Fruit fly (Drosophila melanogaster) whole organism, embryonic: ENCODE results near the gene GstD10.

Experiments
- ATbp ChIP-seq: fragments of 200-800 bp; sonication (Bioruptor generic); optimal IDR thresholded peaks from 2 replicates; lab custom pipeline; 2017; ENCODE audit warnings: missing biosample characterization, mild to moderate bottlenecking, missing genetic modification characterization, missing genetic modification reagents
- Abd-B ChIP-seq: fragments of 200-800 bp; sonication (Bioruptor generic); optimal IDR thresholded peaks from 2 replicates; lab custom pipeline; 2018; ENCODE audit warnings: missing biosample characterization, mild to moderate bottlenecking, missing genetic modification characterization, moderate library complexity
- Atf3 ChIP-seq: fragments of 200-800 bp; sonication (Bioruptor generic); optimal IDR thresholded peaks from 3 replicates; lab custom pipeline; 2016; ENCODE audit warnings: missing biosample characterization, missing genetic modification characterization
- CG10209 ChIP-seq: fragments of 200-800 bp; sonication (Bioruptor generic); optimal IDR thresholded peaks from 3 replicates; lab custom pipeline; 2017; ENCODE audit warnings: missing biosample characterization, mild to moderate bottlenecking, missing genetic modification characterization, missing genetic modification reagents
- CG11247 ChIP-seq: fragments of 200-800 bp; sonication (Bioruptor generic); IDR thresholded peaks from 2 replicates; pipeline ENCODE4 v1.3.6; 2022; ENCODE audit warnings: missing biosample characterization, missing genetic modification characterization
- CG14441 ChIP-seq: fragments of 200-800 bp; sonication (Bioruptor generic); IDR thresholded peaks from 2 replicates; pipeline ENCODE4 v1.3.6; 2022; ENCODE audit warnings: missing biosample characterization, missing genetic modification characterization
- CG1529 ChIP-seq: fragments of 200-800 bp; sonication (Bioruptor generic); optimal IDR thresholded peaks from 3 replicates; lab custom pipeline; 2018; ENCODE audit warnings: missing biosample characterization, missing genetic modification characterization
- CG17568 ChIP-seq: fragments of 200-800 bp; sonication (Bioruptor generic); optimal IDR thresholded peaks from 2 replicates; lab custom pipeline; 2018; ENCODE audit warnings: missing biosample characterization, mild to moderate bottlenecking, missing genetic modification characterization, moderate library complexity
- CG17612 ChIP-seq: fragments of 200-800 bp; sonication (Bioruptor generic); IDR thresholded peaks from 2 replicates; pipeline ENCODE4 v1.3.6; 2022; ENCODE audit warnings: missing biosample characterization, missing genetic modification characterization
- CG1832 ChIP-seq: fragments of 200-800 bp; sonication (Bioruptor generic); optimal IDR thresholded peaks from 2 replicates; lab custom pipeline; 2017; ENCODE audit warnings: missing biosample characterization, mild to moderate bottlenecking, missing genetic modification characterization, inconsistent platforms
- CG32532 ChIP-seq: fragments of 200-800 bp; sonication (Bioruptor generic); IDR thresholded peaks from 2 replicates; pipeline ENCODE4 v1.3.6; 2022; ENCODE audit warnings: missing biosample characterization, missing genetic modification characterization
- CG43689 ChIP-seq: fragments of 200-800 bp; sonication (Bioruptor generic); IDR thresholded peaks from 2 replicates; pipeline ENCODE4 v1.3.6; 2022; ENCODE audit warnings: missing biosample characterization, missing genetic modification characterization
- CG4730 ChIP-seq: fragments of 200-800 bp; sonication (Bioruptor generic); IDR thresholded peaks from 2 replicates; pipeline ENCODE4 v1.3.6; 2022; ENCODE audit warnings: missing biosample characterization, missing genetic modification characterization
- CG7271 ChIP-seq: fragments of 200-800 bp; sonication (Bioruptor generic); optimal IDR thresholded peaks from 2 replicates; lab custom pipeline; 2018; ENCODE audit warnings: missing biosample characterization, mild to moderate bottlenecking, missing genetic modification characterization, moderate library complexity
- CG8290 ChIP-seq, 3 experiments: fragments of 200-800 bp; sonication (Bioruptor generic); optimal IDR thresholded peaks; 2 replicates each; lab custom pipeline; 2016 to 2019; ENCODE audit warnings: missing biosample characterization in 3 of 3, missing genetic modification characterization in 3 of 3, mild to moderate bottlenecking in 2 of 3, moderate library complexity in 1 of 3
- CG9817 ChIP-seq: fragments of 200-800 bp; sonication (Bioruptor generic); optimal IDR thresholded peaks from 2 replicates; lab custom pipeline; 2018; ENCODE audit warnings: missing biosample characterization, mild to moderate bottlenecking, missing genetic modification characterization, moderate library complexity
- CkIIα-i1 ChIP-seq: fragments of 200-800 bp; sonication (Bioruptor generic); IDR thresholded peaks from 2 replicates; pipeline ENCODE4 v1.3.6; 2022; ENCODE audit warnings: missing biosample characterization, missing genetic modification characterization
- D19A ChIP-seq: fragments of 200-800 bp; optimal IDR thresholded peaks from 3 replicates; lab custom pipeline; 2019; ENCODE audit warnings: missing biosample characterization, mild to moderate bottlenecking, missing genetic modification characterization, moderate library complexity
- Dbx ChIP-seq: fragments of 200-800 bp; sonication (Bioruptor generic); IDR thresholded peaks from 3 replicates; pipeline ENCODE4 v1.3.6; 2022; ENCODE audit warnings: missing biosample characterization, missing genetic modification characterization
- Dip2 ChIP-seq: fragments of 200-800 bp; sonication (Bioruptor generic); IDR thresholded peaks from 2 replicates; pipeline ENCODE4 v1.3.6; 2022; ENCODE audit warnings: missing biosample characterization, missing genetic modification characterization
- Dll ChIP-seq: fragments of 200-800 bp; sonication (Bioruptor generic); IDR thresholded peaks from 4 replicates; pipeline ENCODE4 v1.3.6; 2022; ENCODE audit warnings: missing biosample characterization, missing genetic modification characterization; ENCODE audit not compliant: partially characterized antibody
- Doc2 ChIP-seq: fragments of 200-800 bp; sonication (Bioruptor generic); IDR thresholded peaks from 2 replicates; pipeline ENCODE4 v1.3.6; 2022; ENCODE audit warnings: missing biosample characterization, missing genetic modification characterization
- H15 ChIP-seq: fragments of 200-800 bp; sonication (Bioruptor generic); IDR thresholded peaks from 3 replicates; pipeline ENCODE4 v1.3.6; 2022; ENCODE audit warnings: missing biosample characterization, missing genetic modification characterization
- HLHmδ ChIP-seq: fragments of 200-800 bp; sonication (Bioruptor generic); optimal IDR thresholded peaks from 2 replicates; lab custom pipeline; 2018; ENCODE audit warnings: missing biosample characterization, mild to moderate bottlenecking, missing genetic modification characterization, moderate library complexity
- Hr3 ChIP-seq: fragments of 200-800 bp; sonication (Bioruptor generic); optimal IDR thresholded peaks from 3 replicates; lab custom pipeline; 2016; ENCODE audit warnings: missing biosample characterization, missing genetic modification characterization
- Max ChIP-seq: fragments of 200-800 bp; sonication (Bioruptor generic); optimal IDR thresholded peaks from 2 replicates; lab custom pipeline; 2016; ENCODE audit warnings: missing biosample characterization, mild to moderate bottlenecking, missing genetic modification characterization
- Pdp1 ChIP-seq, 2 experiments: fragments of 200-800 bp; sonication (Bioruptor generic); optimal IDR thresholded peaks; 3 replicates each; lab custom pipeline; 2016; ENCODE audit warnings: missing biosample characterization in 2 of 2, missing genetic modification characterization in 2 of 2, mild to moderate bottlenecking in 1 of 2, moderate library complexity in 1 of 2
- Trl ChIP-seq, 3 experiments: fragments of >200 bp in 2 of 3; fragments of 200-800 bp in 1 of 3; sonication (Bioruptor generic) in 1 of 3; optimal IDR thresholded peaks; 2 replicates in 1 of 3; 3 replicates in 2 of 3; lab custom pipeline; 2016 to 2017; ENCODE audit warnings: missing biosample characterization in 1 of 3, missing genetic modification characterization in 1 of 3
- Xbp1 ChIP-seq: fragments of 200-800 bp; sonication (Bioruptor generic); optimal IDR thresholded peaks from 3 replicates; lab custom pipeline; 2016; ENCODE audit warnings: missing biosample characterization, mild to moderate bottlenecking, missing genetic modification characterization
- ap ChIP-seq: fragments of 200-800 bp; sonication (Bioruptor generic); IDR thresholded peaks from 2 replicates; pipeline ENCODE4 v1.3.6; 2022; ENCODE audit warnings: missing biosample characterization, missing genetic modification characterization
- corto ChIP-seq: fragments of 200-800 bp; sonication (Bioruptor generic); optimal IDR thresholded peaks from 2 replicates; lab custom pipeline; 2016; ENCODE audit warnings: missing biosample characterization, mild to moderate bottlenecking, missing genetic modification characterization, moderate library complexity
- dati ChIP-seq: fragments of 200-800 bp; sonication (Bioruptor generic); IDR thresholded peaks from 2 replicates; pipeline ENCODE4 v1.3.6; 2022; ENCODE audit warnings: missing biosample characterization, missing genetic modification characterization
- dmrt11E ChIP-seq: fragments of 200-800 bp; sonication (Bioruptor generic); optimal IDR thresholded peaks from 3 replicates; lab custom pipeline; 2018; ENCODE audit warnings: missing biosample characterization, mild to moderate bottlenecking, missing genetic modification characterization, moderate library complexity
- fru ChIP-seq: fragments of >200 bp; optimal IDR thresholded peaks from 2 replicates; lab custom pipeline; 2017
- gem ChIP-seq: fragments of 200-800 bp; sonication (Bioruptor generic); optimal IDR thresholded peaks from 2 replicates; lab custom pipeline; 2019; ENCODE audit warnings: missing biosample characterization, mild to moderate bottlenecking, missing genetic modification characterization, moderate library complexity
- grn ChIP-seq: fragments of 200-800 bp; sonication (Bioruptor generic); optimal IDR thresholded peaks from 3 replicates; lab custom pipeline; 2017; ENCODE audit warnings: missing biosample characterization, missing genetic modification characterization
- h ChIP-seq: fragments of >200 bp; optimal IDR thresholded peaks from 2 replicates; lab custom pipeline; 2017
- kah ChIP-seq: fragments of 200-800 bp; sonication (Bioruptor generic); optimal IDR thresholded peaks from 2 replicates; lab custom pipeline; 2018; ENCODE audit warnings: missing biosample characterization, mild to moderate bottlenecking, missing genetic modification characterization
- lab ChIP-seq: fragments of 200-800 bp; sonication (Bioruptor generic); optimal IDR thresholded peaks from 3 replicates; lab custom pipeline; 2017; ENCODE audit warnings: missing biosample characterization, missing genetic modification characterization, mild to moderate bottlenecking, moderate library complexity, missing genetic modification reagents
- lmd ChIP-seq: fragments of 200-800 bp; sonication (Bioruptor generic); IDR thresholded peaks from 2 replicates; pipeline ENCODE4 v1.3.6; 2022; ENCODE audit warnings: missing biosample characterization, missing genetic modification characterization
- mam ChIP-seq: fragments of 200-800 bp; sonication (Bioruptor generic); optimal IDR thresholded peaks from 3 replicates; lab custom pipeline; 2016; ENCODE audit warnings: missing biosample characterization, missing genetic modification characterization
- oc ChIP-seq: fragments of 200-800 bp; sonication (Bioruptor generic); optimal IDR thresholded peaks from 2 replicates; lab custom pipeline; 2018; ENCODE audit warnings: missing biosample characterization, mild to moderate bottlenecking, missing genetic modification characterization, moderate library complexity
- odd ChIP-seq: fragments of 200-800 bp; sonication (Bioruptor generic); optimal IDR thresholded peaks from 2 replicates; lab custom pipeline; 2017; ENCODE audit warnings: missing biosample characterization, mild to moderate bottlenecking, missing genetic modification characterization
- otp ChIP-seq: fragments of 200-800 bp; sonication (Bioruptor generic); IDR thresholded peaks from 3 replicates; pipeline ENCODE4, ENCODE4 v1.3.6; 2022; ENCODE audit warnings: missing biosample characterization, missing genetic modification characterization
- psq ChIP-seq: fragments of 200-800 bp; sonication (Bioruptor generic); optimal IDR thresholded peaks from 2 replicates; lab custom pipeline; 2017; ENCODE audit warnings: missing biosample characterization, missing genetic modification characterization
- slp2 ChIP-seq: fragments of 200-800 bp; sonication (Bioruptor generic); optimal IDR thresholded peaks from 2 replicates; lab custom pipeline; 2016; ENCODE audit warnings: missing biosample characterization, missing genetic modification characterization
- sqz ChIP-seq: fragments of 200-800 bp; sonication (Bioruptor generic); optimal IDR thresholded peaks from 3 replicates; lab custom pipeline; 2018; ENCODE audit warnings: missing biosample characterization, mild to moderate bottlenecking, missing genetic modification characterization
- trh ChIP-seq: fragments of 200-800 bp; sonication (Bioruptor generic); optimal IDR thresholded peaks from 2 replicates; lab custom pipeline; 2016; ENCODE audit warnings: missing biosample characterization, missing genetic modification characterization

Gene GstD10

dm6 chr3R:12344914-12345549, 20.5 kb downstream of the GstD10 start:
- TF ChIP-seq ap (GFP tag; lab: Robert Waterston, UW) = no peak
- no peak for TF ChIP-seq Max (GFP tag; lab: Kevin White, UChicago)
- peak; percentile 17 for TF ChIP-seq gem (tag; lab: Kevin White, UChicago)
- TF ChIP-seq CG9817 (tag; lab: Kevin White, UChicago) = no peak
- peak; percentile 94 for TF ChIP-seq CG8290 (GFP tag; optimal IDR thresholded peaks at IDR 0.05; lab: Kevin White, UChicago)
- peak in 1 of 2 experiments; percentile 81 for TF ChIP-seq CG8290 (tag; optimal IDR thresholded peaks at IDR 0.05; lab: Kevin White, UChicago)
- no peak for TF ChIP-seq CG10209 (GFP tag; lab: Kevin White, UChicago)
- no peak for TF ChIP-seq CG1832
- TF ChIP-seq CG7271 = no peak
- no peak for TF ChIP-seq Xbp1 (GFP tag; lab: Kevin White, UChicago)
- TF ChIP-seq CG43689 (GFP tag; lab: Robert Waterston, UW) = no peak
- no peak for TF ChIP-seq lab (GFP tag; lab: Kevin White, UChicago)
- TF ChIP-seq slp2 (GFP tag; lab: Kevin White, UChicago) = no peak
- TF ChIP-seq Dll (GFP tag; lab: Robert Waterston, UW) = no peak
- TF ChIP-seq otp (GFP tag; lab: Robert Waterston, UW) = no peak
- TF ChIP-seq Doc2 (GFP tag; lab: Robert Waterston, UW) = no peak
- no peak for TF ChIP-seq CkIIα-i1 (GFP tag; lab: Robert Waterston, UW)
- no peak for TF ChIP-seq CG4730 (GFP tag; lab: Robert Waterston, UW)
- no peak for TF ChIP-seq ATbp
- no peak for TF ChIP-seq dati (GFP tag; lab: Robert Waterston, UW)
- peak; percentile 89 for TF ChIP-seq CG17612 (GFP tag; lab: Robert Waterston, UW)
- no peak for TF ChIP-seq Abd-B (GFP tag; lab: Kevin White, UChicago)
- no peak for TF ChIP-seq CG11247
- no peak for TF ChIP-seq fru (lab: Kevin White, UChicago)
- TF ChIP-seq Atf3 (GFP tag; lab: Kevin White, UChicago) = no peak
- no peak for TF ChIP-seq h
- TF ChIP-seq dmrt11E (tag; lab: Kevin White, UChicago) = no peak
- no peak for TF ChIP-seq psq
- TF ChIP-seq Trl (optimal IDR thresholded peaks at IDR 0.05; lab: Kevin White, UChicago) = no peak
- TF ChIP-seq Trl (GFP tag; optimal IDR thresholded peaks at IDR 0.05; lab: Kevin White, UChicago) = no peak
- peak; percentile 68 for TF ChIP-seq D19A (tag; lab: Kevin White, UChicago)
- TF ChIP-seq Dbx (GFP tag; lab: Robert Waterston, UW) = no peak
- no peak for TF ChIP-seq CG32532 (GFP tag; lab: Robert Waterston, UW)
- TF ChIP-seq mam (GFP tag; lab: Kevin White, UChicago) = no peak
- no peak for TF ChIP-seq Pdp1 (GFP tag; optimal IDR thresholded peaks at IDR 0.05; lab: Kevin White, UChicago)
- TF ChIP-seq sqz (GFP tag; lab: Kevin White, UChicago) = peak; percentile 12
- no peak for TF ChIP-seq H15 (GFP tag; lab: Robert Waterston, UW)
- no peak for TF ChIP-seq CG17568 (GFP tag; lab: Kevin White, UChicago)
- no peak for TF ChIP-seq CG1529 (GFP tag; lab: Kevin White, UChicago)

DNA sequence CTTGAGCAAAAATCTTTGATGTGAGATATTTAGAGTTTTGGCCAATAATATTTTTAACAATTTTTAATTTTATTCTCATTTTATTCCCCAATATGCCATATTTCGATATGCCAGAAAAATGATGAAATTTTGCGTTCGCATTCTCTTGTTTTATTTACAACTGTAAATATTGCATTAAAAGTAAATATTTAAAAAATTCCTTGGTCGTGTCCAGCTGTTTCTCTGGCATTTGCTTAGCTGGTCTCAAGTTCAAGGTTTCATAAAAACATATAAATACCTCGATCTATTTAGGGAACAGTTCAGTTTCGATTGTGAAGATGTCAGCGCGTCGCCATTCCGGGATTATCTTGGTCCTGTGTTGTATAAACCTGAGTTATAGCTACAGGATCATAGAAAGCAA, 24.2 kb downstream of the GstD10 start, which contains the start of gene Sgsf:
Sgsf (plus strand) TSS at position 301 of the 400 bp plus-strand sequence.
- TF ChIP-seq oc (tag; lab: Kevin White, UChicago) = no peak
- no peak for TF ChIP-seq corto (GFP tag; lab: Kevin White, UChicago)
- TF ChIP-seq lmd (GFP tag; lab: Robert Waterston, UW) = no peak
- TF ChIP-seq trh (GFP tag; lab: Kevin White, UChicago) = no peak
- no peak for TF ChIP-seq HLHmδ (GFP tag; lab: Kevin White, UChicago)
- TF ChIP-seq Hr3 (GFP tag; lab: Kevin White, UChicago) = no peak
- TF ChIP-seq dati (GFP tag; lab: Robert Waterston, UW) = no peak
- TF ChIP-seq CG14441 (GFP tag; lab: Robert Waterston, UW) = no peak
- TF ChIP-seq kah (GFP tag; lab: Kevin White, UChicago) = no peak
- no peak for TF ChIP-seq odd (GFP tag; lab: Kevin White, UChicago)
- no peak for TF ChIP-seq Dip2
- no peak for TF ChIP-seq grn (GFP tag; lab: Kevin White, UChicago)
- TF ChIP-seq, all 482 proteins: peak for 0
